Worm (Caenorhabditis elegans) whole organism, L4 larva: ENCODE measurements around the gene nep-17.

Experiments
- D1046.2 ChIP-seq: fragments of 200-800 bp; sonication (Bioruptor generic); IDR thresholded peaks from 2 replicates; pipeline ENCODE4 v1.3.6; 2022; ENCODE audit warnings: missing genetic modification characterization, missing compliant biosample characterization
- F10B5.3 ChIP-seq: sonication (generic microtip); optimal IDR thresholded peaks from 2 replicates; lab custom pipeline; 2016; ENCODE audit warnings: mild to moderate bottlenecking, missing genetic modification characterization, missing compliant biosample characterization
- T20F7.1 ChIP-seq: fragments of 200-800 bp; sonication (Bioruptor generic); optimal IDR thresholded peaks from 2 replicates; lab custom pipeline; 2018; ENCODE audit warnings: mild to moderate bottlenecking, missing genetic modification characterization, missing compliant biosample characterization
- Y48G9A.11 ChIP-seq: fragments of 200-800 bp; sonication (Bioruptor generic); IDR thresholded peaks from 2 replicates; pipeline ENCODE4 v1.3.6; 2022; ENCODE audit warnings: missing genetic modification reagents, missing genetic modification characterization, missing compliant biosample characterization
- Y5F2A.4 ChIP-seq: fragments of 200-800 bp; sonication (Bioruptor generic); optimal IDR thresholded peaks from 2 replicates; lab custom pipeline; 2018; ENCODE audit warnings: mild to moderate bottlenecking, missing genetic modification characterization, missing compliant biosample characterization
- ZK337.2 ChIP-seq: fragments of 200-800 bp; sonication (Bioruptor generic); IDR thresholded peaks from 2 replicates; pipeline ENCODE4 v1.3.6; 2022; ENCODE audit warnings: missing genetic modification reagents, missing genetic modification characterization, missing compliant biosample characterization
- aha-1 ChIP-seq: fragments of 150-350 bp; peaks from one replicate; lab custom pipeline; 2014; ENCODE audit warnings: missing biosample characterization, missing genetic modification characterization
- arid-1 ChIP-seq: fragments of 200-800 bp; sonication (Bioruptor generic); conservative IDR thresholded peaks from 2 replicates; pipeline ENCODE4 v1.3.6; 2022; ENCODE audit warnings: missing genetic modification reagents, missing genetic modification characterization, missing compliant biosample characterization
- ceh-20 ChIP-seq: fragments of 200-800 bp; sonication (Bioruptor generic); IDR thresholded peaks from 2 replicates; pipeline ENCODE4 v1.3.6; 2022; ENCODE audit warnings: missing genetic modification reagents, missing genetic modification characterization, missing compliant biosample characterization
- ceh-28 ChIP-seq: fragments of 150-350 bp; optimal IDR thresholded peaks from 2 replicates; lab custom pipeline; 2014; ENCODE audit warnings: missing biosample characterization, missing genetic modification reagents, missing genetic modification characterization
- ceh-44 ChIP-seq: fragments of 200-800 bp; sonication (Bioruptor generic); IDR thresholded peaks from 2 replicates; pipeline ENCODE4 v1.3.6; 2022; ENCODE audit warnings: missing genetic modification reagents, missing genetic modification characterization, missing compliant biosample characterization
- ceh-82 ChIP-seq: sonication (generic microtip); optimal IDR thresholded peaks from 2 replicates; lab custom pipeline; 2017; ENCODE audit warnings: missing biosample characterization, missing genetic modification characterization
- cey-2 ChIP-seq: sonication (generic microtip); optimal IDR thresholded peaks from 3 replicates; lab custom pipeline; 2017; ENCODE audit warnings: missing genetic modification characterization, mild to moderate bottlenecking, missing compliant biosample characterization, antibody characterized with exemption, borderline replicate concordance; ENCODE audit not compliant: insufficient read depth
- daf-8 ChIP-seq: fragments of 200-800 bp; sonication (Bioruptor generic); IDR thresholded peaks from 2 replicates; pipeline ENCODE4 v1.3.6; 2022; ENCODE audit warnings: missing genetic modification characterization, missing compliant biosample characterization
- dmd-6 ChIP-seq: fragments of 200-800 bp; sonication (Bioruptor generic); IDR thresholded peaks from 2 replicates; pipeline ENCODE4 v1.3.6; 2022; ENCODE audit warnings: missing genetic modification reagents, missing genetic modification characterization, missing compliant biosample characterization
- dpl-1 ChIP-seq: fragments of 150-350 bp; optimal IDR thresholded peaks from 2 replicates; lab custom pipeline; 2014; ENCODE audit warnings: missing biosample characterization, missing genetic modification reagents, missing genetic modification characterization
- dve-1 ChIP-seq: sonication (generic microtip); optimal IDR thresholded peaks from 2 replicates; lab custom pipeline; 2017; ENCODE audit warnings: antibody characterized with exemption, mild to moderate bottlenecking, missing genetic modification characterization, missing compliant biosample characterization; ENCODE audit not compliant: insufficient read depth
- egl-43 ChIP-seq: fragments of 200-800 bp; sonication (Bioruptor generic); IDR thresholded peaks from 2 replicates; pipeline ENCODE4 v1.3.6; 2022; ENCODE audit warnings: missing genetic modification reagents, missing genetic modification characterization, missing compliant biosample characterization
- hif-1 ChIP-seq, 2 experiments: sonication (generic microtip); optimal IDR thresholded peaks; 2 replicates each; lab custom pipeline; 2016 to 2017; ENCODE audit warnings: missing compliant biosample characterization in 2 of 2, missing genetic modification characterization in 2 of 2, missing genetic modification reagents in 2 of 2, missing genotype in 2 of 2, mild to moderate bottlenecking in 1 of 2
- hlh-11 ChIP-seq: fragments of 200-800 bp; sonication (Bioruptor generic); optimal IDR thresholded peaks from 2 replicates; lab custom pipeline; 2018; ENCODE audit warnings: mild to moderate bottlenecking, missing genetic modification characterization, missing compliant biosample characterization
- lin-13 ChIP-seq: fragments of 150-350 bp; optimal IDR thresholded peaks from 2 replicates; lab custom pipeline; 2014; ENCODE audit warnings: missing biosample characterization, missing genetic modification reagents, missing genetic modification characterization
- lin-29 ChIP-seq: fragments of 200-800 bp; sonication (Bioruptor generic); IDR thresholded peaks from 2 replicates; pipeline ENCODE4 v1.3.6; 2022; ENCODE audit warnings: missing genetic modification reagents, missing genetic modification characterization, missing compliant biosample characterization
- lin-38 ChIP-seq: fragments of 200-800 bp; sonication (Bioruptor generic); IDR thresholded peaks from 2 replicates; pipeline ENCODE4 v1.3.6; 2022; ENCODE audit warnings: missing genetic modification reagents, missing genetic modification characterization, missing compliant biosample characterization
- madf-5 ChIP-seq, 2 experiments: fragments of 200-800 bp; sonication (Bioruptor generic); IDR thresholded peaks; 2 replicates each; pipeline ENCODE4 v1.3.6; 2022; ENCODE audit warnings: missing compliant biosample characterization in 2 of 2, missing genetic modification characterization in 2 of 2
- madf-9 ChIP-seq: fragments of 200-800 bp; sonication (Bioruptor generic); conservative IDR thresholded peaks from 2 replicates; pipeline ENCODE4 v1.3.6; 2022; ENCODE audit warnings: missing genetic modification reagents, missing genetic modification characterization, missing compliant biosample characterization
- mxl-2 ChIP-seq: fragments of 200-800 bp; sonication (Bioruptor generic); conservative IDR thresholded peaks from 2 replicates; pipeline ENCODE4 v1.3.6; 2022; ENCODE audit warnings: missing genetic modification reagents, missing genetic modification characterization, missing compliant biosample characterization
- nhr-25 ChIP-seq: sonication (generic microtip); optimal IDR thresholded peaks from 2 replicates; lab custom pipeline; 2017; ENCODE audit warnings: missing genetic modification characterization, mild to moderate bottlenecking, missing compliant biosample characterization, antibody characterized with exemption, moderate library complexity, borderline replicate concordance; ENCODE audit not compliant: insufficient read depth
- nhr-76 ChIP-seq: fragments of 150-350 bp; optimal IDR thresholded peaks from 2 replicates; lab custom pipeline; 2014; ENCODE audit warnings: missing biosample characterization, missing genetic modification characterization
- nhr-77 ChIP-seq: fragments of 150-350 bp; optimal IDR thresholded peaks from 2 replicates; lab custom pipeline; 2014; ENCODE audit warnings: missing biosample characterization, missing genetic modification characterization
- pha-4 ChIP-seq, 2 experiments: fragments of 150-350 bp in 1 of 2; fragments of 200-800 bp in 1 of 2; sonication (Bioruptor generic) in 1 of 2; IDR thresholded peaks in 1 of 2; optimal IDR thresholded peaks in 1 of 2; 2 replicates each; pipeline versions ENCODE4 v1.3.6 to Lab custom; 2014 to 2022; ENCODE audit warnings: missing genetic modification characterization in 2 of 2, missing genetic modification reagents in 2 of 2, missing biosample characterization in 1 of 2, missing compliant biosample characterization in 1 of 2
- pqm-1 ChIP-seq: sonication (generic microtip); optimal IDR thresholded peaks from 2 replicates; lab custom pipeline; 2017; ENCODE audit warnings: missing biosample characterization, missing genetic modification characterization
- set-16 ChIP-seq: fragments of 200-800 bp; sonication (Bioruptor generic); IDR thresholded peaks from 2 replicates; pipeline ENCODE4 v1.3.6; 2022; ENCODE audit warnings: missing genetic modification reagents, missing genetic modification characterization, missing compliant biosample characterization
- skn-1 ChIP-seq: fragments of 150-350 bp; optimal IDR thresholded peaks from 2 replicates; lab custom pipeline; 2014; ENCODE audit warnings: missing biosample characterization, missing genetic modification characterization
- snpc-4 ChIP-seq: fragments of 150-350 bp; optimal IDR thresholded peaks from 2 replicates; lab custom pipeline; 2014; ENCODE audit warnings: missing biosample characterization, missing genetic modification characterization
- spr-1 ChIP-seq: sonication (generic microtip); optimal IDR thresholded peaks from 2 replicates; lab custom pipeline; 2016; ENCODE audit warnings: mild to moderate bottlenecking, missing genetic modification characterization, missing compliant biosample characterization
- unc-39 ChIP-seq: sonication (generic microtip); optimal IDR thresholded peaks from 2 replicates; lab custom pipeline; 2017; ENCODE audit warnings: missing biosample characterization, missing genetic modification characterization
- vab-7 ChIP-seq: fragments of 200-800 bp; sonication (Bioruptor generic); IDR thresholded peaks from 2 replicates; pipeline ENCODE4 v1.3.6; 2022; ENCODE audit warnings: missing genetic modification reagents, missing genetic modification characterization, missing compliant biosample characterization
- zag-1 ChIP-seq: fragments of 150-350 bp; optimal IDR thresholded peaks from 2 replicates; lab custom pipeline; 2014; ENCODE audit warnings: missing biosample characterization, missing genetic modification characterization
- zfp-2 ChIP-seq: sonication (generic microtip); optimal IDR thresholded peaks from 2 replicates; lab custom pipeline; 2016; ENCODE audit warnings: mild to moderate bottlenecking, missing genetic modification characterization, missing compliant biosample characterization
- zip-11 ChIP-seq: fragments of 200-800 bp; sonication (Bioruptor generic); IDR thresholded peaks from 2 replicates; pipeline ENCODE4 v1.3.6; 2022; ENCODE audit warnings: missing genetic modification characterization, missing compliant biosample characterization
- zip-2 ChIP-seq: fragments of 150-350 bp; optimal IDR thresholded peaks from 2 replicates; lab custom pipeline; 2014; ENCODE audit warnings: missing biosample characterization, missing genetic modification characterization
- ztf-11 ChIP-seq: fragments of 150-350 bp; optimal IDR thresholded peaks from 2 replicates; lab custom pipeline; 2014; ENCODE audit warnings: missing biosample characterization, missing genetic modification characterization

nep-17 gene

ce11 chrII:13521179-13521616 is 13.6 kb downstream of the nep-17 start (continued):
- 0 out of 2 replicates have a peak, but pooled peaks have one; percentile 56 for TF ChIP-seq ceh-44 (GFP tag; lab: Robert Waterston, UW)
- TF ChIP-seq unc-39 (tag; lab: Kevin White, UChicago), result no peak
- no peak for TF ChIP-seq mxl-2
- no peak for TF ChIP-seq daf-8 (GFP tag; lab: Robert Waterston, UW)
- TF ChIP-seq madf-9 (GFP tag; lab: Robert Waterston, UW), result no peak
- TF ChIP-seq nhr-77 (tag; lab: Kevin White, UChicago), result no peak
- no peak for TF ChIP-seq pqm-1 (tag; lab: Kevin White, UChicago)
- TF ChIP-seq zfp-2, result no peak
- TF ChIP-seq ztf-11 (tag; lab: Kevin White, UChicago), result no peak
- no peak for TF ChIP-seq ceh-28 (tag; lab: Kevin White, UChicago)
- TF ChIP-seq nhr-25 (tag; lab: Kevin White, UChicago), result no peak
- TF ChIP-seq hlh-11 (tag; lab: Kevin White, UChicago), result peak; percentile 28
- TF ChIP-seq ZK337.2, result no peak
- TF ChIP-seq skn-1 (tag; lab: Kevin White, UChicago), result no peak
- peak; percentile 25 for TF ChIP-seq spr-1
- TF ChIP-seq dpl-1 (GFP tag; lab: Kevin White, UChicago), result no peak
- TF ChIP-seq set-16 (GFP tag; lab: Robert Waterston, UW), result no peak
- peak; percentile 75 for TF ChIP-seq Y48G9A.11 (GFP tag; lab: Robert Waterston, UW)
- peak; percentile 55 for TF ChIP-seq lin-13 (GFP tag; lab: Kevin White, UChicago)
- TF ChIP-seq ceh-20, result no peak
- TF ChIP-seq D1046.2 (GFP tag; lab: Robert Waterston, UW), result no peak
- no peak for TF ChIP-seq hif-1 (tag; optimal IDR thresholded peaks at IDR 0.05; lab: Kevin White, UChicago)
- no peak for TF ChIP-seq ceh-82 (tag; lab: Kevin White, UChicago)
- no peak for TF ChIP-seq dve-1
- TF ChIP-seq zag-1, result no peak
- TF ChIP-seq Y5F2A.4 (GFP tag; lab: Kevin White, UChicago), result no peak
- TF ChIP-seq lin-38, result peak; percentile 72
- 0 out of 2 replicates have a peak, but pooled peaks have one; percentile 18 for TF ChIP-seq egl-43 (GFP tag; lab: Robert Waterston, UW)
- TF ChIP-seq aha-1 (tag; lab: Kevin White, UChicago), result no peak
- peak; percentile 77 for TF ChIP-seq snpc-4 (tag; lab: Kevin White, UChicago)
- TF ChIP-seq F10B5.3 (tag; lab: Kevin White, UChicago), result no peak
- TF ChIP-seq dmd-6 (GFP tag; lab: Robert Waterston, UW), result no peak
- TF ChIP-seq pha-4 (GFP tag; IDR thresholded peaks at IDR 0.05; lab: Robert Waterston, UW), result peak; percentile 48; the same call in 1 of the 2 replicates
- TF ChIP-seq pha-4 (tag; optimal IDR thresholded peaks at IDR 0.05; lab: Kevin White, UChicago), result no peak
- TF ChIP-seq cey-2 (tag; lab: Kevin White, UChicago), result no peak
- TF ChIP-seq arid-1, result peak; percentile 50; the same call in 1 of the 2 replicates
- TF ChIP-seq zip-11 (GFP tag; lab: Robert Waterston, UW), result no peak
- no peak for TF ChIP-seq lin-29
- no peak for TF ChIP-seq T20F7.1 (GFP tag; lab: Kevin White, UChicago)
- TF ChIP-seq madf-5 (GFP tag; IDR thresholded peaks at IDR 0.05; lab: Robert Waterston, UW), result no peak
- 0 out of 2 replicates have a peak, but pooled peaks have one; percentile 48 for TF ChIP-seq vab-7 (GFP tag; lab: Robert Waterston, UW)
- no peak for TF ChIP-seq zip-2
- TF ChIP-seq nhr-76, result no peak
